Fruit fly (Drosophila melanogaster) whole organism, embryonic: ENCODE data around the gene CG6481.
A peak's percentile ranks its signal among the peaks of the same experiment; 100 is the strongest.

ENCODE experiments used
- Awh ChIP-seq: fragments of 200-800 bp; sonication (Bioruptor generic); IDR thresholded peaks from 2 replicates; pipeline ENCODE4, ENCODE4 v1.3.6; 2022; ENCODE audit warnings: missing biosample characterization, missing genetic modification characterization
- CG1024 ChIP-seq: fragments of 200-800 bp; sonication (Bioruptor generic); IDR thresholded peaks from 2 replicates; pipeline ENCODE4 v1.3.6; 2022; ENCODE audit warnings: missing biosample characterization, missing genetic modification characterization
- CG10267 ChIP-seq: fragments of 200-800 bp; sonication (Bioruptor generic); optimal IDR thresholded peaks from 2 replicates; lab custom pipeline; 2018; ENCODE audit warnings: missing biosample characterization, mild to moderate bottlenecking, missing genetic modification characterization, moderate library complexity
- CG10543 ChIP-seq: fragments of 200-800 bp; sonication (Bioruptor generic); optimal IDR thresholded peaks from 3 replicates; lab custom pipeline; 2017; ENCODE audit warnings: missing biosample characterization, mild to moderate bottlenecking, missing genetic modification characterization, moderate library complexity
- CG10654 ChIP-seq: fragments of 200-800 bp; sonication (Bioruptor generic); optimal IDR thresholded peaks from 2 replicates; lab custom pipeline; 2016; ENCODE audit warnings: missing biosample characterization, missing genetic modification characterization
- CG11085 ChIP-seq: fragments of 200-800 bp; sonication (Bioruptor generic); IDR thresholded peaks from 2 replicates; pipeline ENCODE4 v1.3.6; 2022; ENCODE audit warnings: missing biosample characterization, missing genetic modification characterization
- CG12219 ChIP-seq: fragments of 200-800 bp; sonication (Bioruptor generic); optimal IDR thresholded peaks from 3 replicates; lab custom pipeline; 2018; ENCODE audit warnings: missing biosample characterization, mild to moderate bottlenecking, missing genetic modification characterization
- CG12769 ChIP-seq: fragments of 200-800 bp; sonication (Bioruptor generic); optimal IDR thresholded peaks from 2 replicates; lab custom pipeline; 2019; ENCODE audit warnings: missing biosample characterization, mild to moderate bottlenecking, missing genetic modification characterization, moderate library complexity
- CG13287 ChIP-seq: fragments of 200-800 bp; sonication (Bioruptor generic); IDR thresholded peaks from 2 replicates; pipeline ENCODE4 v1.3.6; 2022; ENCODE audit warnings: missing biosample characterization, missing genetic modification characterization; ENCODE audit not compliant: partially characterized antibody
- CG13296 ChIP-seq: fragments of 200-800 bp; sonication (Bioruptor generic); optimal IDR thresholded peaks from 3 replicates; lab custom pipeline; 2018; ENCODE audit warnings: missing biosample characterization, mild to moderate bottlenecking, missing genetic modification characterization
- CG13424 ChIP-seq: fragments of 200-800 bp; sonication (Bioruptor generic); optimal IDR thresholded peaks from 2 replicates; lab custom pipeline; 2019; ENCODE audit warnings: missing biosample characterization, mild to moderate bottlenecking, missing genetic modification characterization, moderate library complexity
- CG1529 ChIP-seq: fragments of 200-800 bp; sonication (Bioruptor generic); optimal IDR thresholded peaks from 3 replicates; lab custom pipeline; 2018; ENCODE audit warnings: missing biosample characterization, missing genetic modification characterization
- CG17359 ChIP-seq: fragments of 200-800 bp; sonication (Bioruptor generic); optimal IDR thresholded peaks from 3 replicates; lab custom pipeline; 2018; ENCODE audit warnings: missing biosample characterization, mild to moderate bottlenecking, missing genetic modification characterization, moderate library complexity
- CG1792 ChIP-seq: fragments of 200-800 bp; sonication (Bioruptor generic); optimal IDR thresholded peaks from 2 replicates; lab custom pipeline; 2016; ENCODE audit warnings: missing biosample characterization, missing genetic modification characterization
- CG18011 ChIP-seq: fragments of 200-800 bp; sonication (Bioruptor generic); optimal IDR thresholded peaks from 2 replicates; lab custom pipeline; 2017; ENCODE audit warnings: missing biosample characterization, missing genetic modification characterization, mild to moderate bottlenecking, moderate library complexity, missing genotype
- CG18476 ChIP-seq: fragments of 200-800 bp; sonication (Bioruptor generic); optimal IDR thresholded peaks from 2 replicates; lab custom pipeline; 2016; ENCODE audit warnings: missing biosample characterization, mild to moderate bottlenecking, missing genetic modification characterization
- CG18599 ChIP-seq: fragments of 200-800 bp; sonication (Bioruptor generic); optimal IDR thresholded peaks from 3 replicates; lab custom pipeline; 2017; ENCODE audit warnings: missing biosample characterization, missing genetic modification characterization, mild to moderate bottlenecking, moderate library complexity, missing genetic modification reagents
- CG18764 ChIP-seq: fragments of 200-800 bp; sonication (Bioruptor generic); optimal IDR thresholded peaks from 3 replicates; lab custom pipeline; 2016; ENCODE audit warnings: missing biosample characterization, missing genetic modification characterization
- CG2199 ChIP-seq: fragments of 200-800 bp; sonication (Bioruptor generic); IDR thresholded peaks from 3 replicates; pipeline ENCODE4 v1.3.6; 2022; ENCODE audit warnings: missing biosample characterization, missing genetic modification characterization
- CG2678 ChIP-seq: fragments of 200-800 bp; sonication (Bioruptor generic); optimal IDR thresholded peaks from 3 replicates; lab custom pipeline; 2019; ENCODE audit warnings: missing biosample characterization, mild to moderate bottlenecking, missing genetic modification characterization, moderate library complexity
- CG3065 ChIP-seq: fragments of 200-800 bp; sonication (Bioruptor generic); optimal IDR thresholded peaks from 2 replicates; lab custom pipeline; 2016; ENCODE audit warnings: missing biosample characterization, missing genetic modification characterization
- CG32767 ChIP-seq: fragments of 200-800 bp; sonication (Bioruptor generic); IDR thresholded peaks from 2 replicates; pipeline ENCODE4 v1.3.6; 2022; ENCODE audit warnings: missing biosample characterization, missing genetic modification characterization
- CG3407 ChIP-seq: fragments of 200-800 bp; sonication (Bioruptor generic); optimal IDR thresholded peaks from 2 replicates; lab custom pipeline; 2018; ENCODE audit warnings: missing biosample characterization, mild to moderate bottlenecking, missing genetic modification characterization
- CG4360 ChIP-seq: fragments of 200-800 bp; sonication (Bioruptor generic); IDR thresholded peaks from 2 replicates; pipeline ENCODE4 v1.3.6; 2022; ENCODE audit warnings: missing biosample characterization, missing genetic modification characterization
- CG6272 ChIP-seq: fragments of 200-800 bp; sonication (Bioruptor generic); IDR thresholded peaks from 2 replicates; pipeline ENCODE4 v1.3.6; 2022; ENCODE audit warnings: missing biosample characterization, missing genetic modification characterization
- CG9817 ChIP-seq: fragments of 200-800 bp; sonication (Bioruptor generic); optimal IDR thresholded peaks from 2 replicates; lab custom pipeline; 2018; ENCODE audit warnings: missing biosample characterization, mild to moderate bottlenecking, missing genetic modification characterization, moderate library complexity
- Doc2 ChIP-seq: fragments of 200-800 bp; sonication (Bioruptor generic); IDR thresholded peaks from 2 replicates; pipeline ENCODE4 v1.3.6; 2022; ENCODE audit warnings: missing biosample characterization, missing genetic modification characterization
- Doc3 ChIP-seq: fragments of 200-800 bp; sonication (Bioruptor generic); IDR thresholded peaks from 3 replicates; pipeline ENCODE4 v1.3.6; 2022; ENCODE audit warnings: missing biosample characterization, missing genetic modification characterization; ENCODE audit not compliant: partially characterized antibody
- Drgx ChIP-seq: fragments of 200-800 bp; sonication (Bioruptor generic); IDR thresholded peaks from 2 replicates; pipeline ENCODE4 v1.3.6; 2022; ENCODE audit warnings: missing biosample characterization, missing genetic modification characterization
- Fer2 ChIP-seq: fragments of 200-800 bp; sonication (Bioruptor generic); optimal IDR thresholded peaks from 2 replicates; lab custom pipeline; 2018; ENCODE audit warnings: missing biosample characterization, mild to moderate bottlenecking, missing genetic modification characterization, moderate library complexity
- HLH54F ChIP-seq: fragments of 200-800 bp; sonication (Bioruptor generic); optimal IDR thresholded peaks from 3 replicates; lab custom pipeline; 2016; ENCODE audit warnings: missing biosample characterization, missing genetic modification characterization
- Hmx ChIP-seq: fragments of 200-800 bp; sonication (Bioruptor generic); optimal IDR thresholded peaks from 2 replicates; lab custom pipeline; 2016; ENCODE audit warnings: missing biosample characterization, missing genetic modification characterization
- Hr3 ChIP-seq: fragments of 200-800 bp; sonication (Bioruptor generic); optimal IDR thresholded peaks from 3 replicates; lab custom pipeline; 2016; ENCODE audit warnings: missing biosample characterization, missing genetic modification characterization
- Mrtf ChIP-seq: fragments of 200-800 bp; sonication (Bioruptor generic); IDR thresholded peaks from 3 replicates; pipeline ENCODE4 v1.3.6; 2022; ENCODE audit warnings: missing biosample characterization, missing genetic modification characterization
- Myb ChIP-seq: fragments of 200-800 bp; sonication (Bioruptor generic); optimal IDR thresholded peaks from 2 replicates; lab custom pipeline; 2016; ENCODE audit warnings: missing biosample characterization, missing genetic modification characterization
- NfI ChIP-seq: fragments of 200-800 bp; sonication (Bioruptor generic); optimal IDR thresholded peaks from 3 replicates; lab custom pipeline; 2018; ENCODE audit warnings: missing biosample characterization, mild to moderate bottlenecking, missing genetic modification characterization, moderate library complexity
- Oli ChIP-seq: fragments of 200-800 bp; sonication (Bioruptor generic); optimal IDR thresholded peaks from 2 replicates; lab custom pipeline; 2018; ENCODE audit warnings: missing biosample characterization, mild to moderate bottlenecking, missing genetic modification characterization, moderate library complexity
- Opbp ChIP-seq: fragments of 200-800 bp; sonication (Bioruptor generic); IDR thresholded peaks from 3 replicates; pipeline ENCODE4 v1.3.6; 2022; ENCODE audit warnings: missing biosample characterization, missing genetic modification characterization; ENCODE audit not compliant: partially characterized antibody
- Rx ChIP-seq: fragments of 200-800 bp; sonication (Bioruptor generic); IDR thresholded peaks from 2 replicates; pipeline ENCODE4 v1.3.6; 2022; ENCODE audit warnings: missing biosample characterization, missing genetic modification characterization
- Spps ChIP-seq: fragments of 200-800 bp; sonication (Bioruptor generic); optimal IDR thresholded peaks from 2 replicates; lab custom pipeline; 2018; ENCODE audit warnings: missing biosample characterization, mild to moderate bottlenecking, missing genetic modification characterization
- ato ChIP-seq: fragments of 200-800 bp; sonication (Bioruptor generic); IDR thresholded peaks from 2 replicates; pipeline ENCODE4 v1.3.6; 2022; ENCODE audit warnings: missing biosample characterization, missing genetic modification characterization; ENCODE audit not compliant: partially characterized antibody
- btn ChIP-seq: fragments of 200-800 bp; sonication (Bioruptor generic); optimal IDR thresholded peaks from 2 replicates; lab custom pipeline; 2016; ENCODE audit warnings: missing biosample characterization, missing genetic modification characterization
- danr ChIP-seq: fragments of 200-800 bp; sonication (Bioruptor generic); IDR thresholded peaks from 2 replicates; pipeline ENCODE4 v1.3.6; 2022; ENCODE audit warnings: missing biosample characterization, missing genetic modification characterization
- en ChIP-seq: fragments of 200-800 bp; sonication (Bioruptor generic); optimal IDR thresholded peaks from 2 replicates; lab custom pipeline; 2016; ENCODE audit warnings: missing biosample characterization, missing genetic modification characterization
- ewg ChIP-seq: fragments of 200-800 bp; sonication (Bioruptor generic); optimal IDR thresholded peaks from 3 replicates; lab custom pipeline; 2017; ENCODE audit warnings: mild to moderate bottlenecking, missing biosample characterization, missing genetic modification reagents, missing genetic modification characterization
- gfzf ChIP-seq: fragments of 200-800 bp; sonication (Bioruptor generic); optimal IDR thresholded peaks from 2 replicates; lab custom pipeline; 2016; ENCODE audit warnings: missing biosample characterization, mild to moderate bottlenecking, missing genetic modification characterization, moderate library complexity
- hb ChIP-seq: fragments of 200-800 bp; sonication (Bioruptor generic); IDR thresholded peaks from 3 replicates; pipeline ENCODE4 v1.3.6; 2022; ENCODE audit warnings: missing biosample characterization, missing genetic modification characterization; ENCODE audit not compliant: partially characterized antibody
- peb ChIP-seq: fragments of 200-800 bp; sonication (Bioruptor generic); IDR thresholded peaks from 2 replicates; pipeline ENCODE4 v1.3.6; 2022; ENCODE audit warnings: missing biosample characterization, missing genetic modification characterization
- pzg ChIP-seq: fragments of 200-800 bp; sonication (Bioruptor generic); optimal IDR thresholded peaks from 3 replicates; lab custom pipeline; 2018; ENCODE audit warnings: missing biosample characterization, mild to moderate bottlenecking, missing genetic modification characterization, moderate library complexity
- sug ChIP-seq: fragments of 200-800 bp; optimal IDR thresholded peaks from 2 replicates; lab custom pipeline; 2019; ENCODE audit warnings: missing biosample characterization, mild to moderate bottlenecking, missing genetic modification characterization, moderate library complexity
- zen ChIP-seq: fragments of 200-800 bp; sonication (Bioruptor generic); optimal IDR thresholded peaks from 3 replicates; lab custom pipeline; 2018; ENCODE audit warnings: missing biosample characterization, mild to moderate bottlenecking, missing genetic modification characterization, moderate library complexity

CG6481 gene

dm6 chrX:18552451-18552850, 30.2 kb upstream of the CG6481 start (continued):
- TF ChIP-seq CG12769 (tag; lab: Kevin White, UChicago) (no peak), CG18764 (no peak), en (no peak), CG13287 (GFP tag; lab: Robert Waterston, UW) (no peak), hb (GFP tag; lab: Robert Waterston, UW) (no peak), CG13296 (no peak), Doc2 (no peak), CG4360 (GFP tag; lab: Robert Waterston, UW) (no peak), sug (tag; lab: Kevin White, UChicago) (no peak), CG2678 (tag; lab: Kevin White, UChicago) (peak; percentile 39), Opbp (no peak), CG18011 (GFP tag; lab: Kevin White, UChicago) (no peak), Hmx (GFP tag; lab: Kevin White, UChicago) (no peak), peb (no peak), CG3065 (no peak), Awh (GFP tag; lab: Robert Waterston, UW) (no peak), CG1792 (no peak), CG13424 (tag; lab: Kevin White, UChicago) (peak; percentile 28), btn (no peak), CG3407 (peak; percentile 15), Drgx (peak; percentile 82), gfzf (GFP tag; lab: Kevin White, UChicago) (no peak), CG18599 (GFP tag; lab: Kevin White, UChicago) (no peak), Mrtf (GFP tag; lab: Robert Waterston, UW) (no peak), CG18476 (GFP tag; lab: Kevin White, UChicago) (no peak), CG1529 (peak; percentile 26), Spps (no peak), CG10543 (GFP tag; lab: Kevin White, UChicago) (no peak), Fer2 (tag; lab: Kevin White, UChicago) (no peak), pzg (GFP tag; lab: Kevin White, UChicago) (no peak), CG12219 (GFP tag; lab: Kevin White, UChicago) (no peak), Oli (tag; lab: Kevin White, UChicago) (peak; percentile 56), CG17359 (tag; lab: Kevin White, UChicago) (peak; percentile 8), danr (0 out of 2 replicates have a peak, but pooled peaks have one; percentile 27), Rx (GFP tag; lab: Robert Waterston, UW) (no peak), CG10654 (GFP tag; lab: Kevin White, UChicago) (no peak), CG1024 (GFP tag; lab: Robert Waterston, UW) (no peak), Myb (no peak), Doc3 (no peak), CG10267 (peak; percentile 12), CG9817 (no peak), CG6272 (no peak), Hr3 (GFP tag; lab: Kevin White, UChicago) (peak; percentile 22), CG11085 (GFP tag; lab: Robert Waterston, UW) (no peak), CG2199 (GFP tag; lab: Robert Waterston, UW) (no peak), zen (tag; lab: Kevin White, UChicago) (no peak), ato (GFP tag; lab: Robert Waterston, UW) (no peak), ewg (peak; percentile 23), HLH54F (GFP tag; lab: Kevin White, UChicago) (no peak), CG32767 (0 out of 2 replicates have a peak, but pooled peaks have one; percentile 16), NfI (GFP tag; lab: Kevin White, UChicago) (no peak)
